Fruit fly (Drosophila melanogaster) whole organism, wandering third instar larva: ENCODE data around the gene elB.

Experiments used
- Abd-B ChIP-seq: fragments of >200 bp; optimal IDR thresholded peaks from 2 replicates; lab custom pipeline; 2017; ENCODE audit warnings: missing biosample characterization, missing genetic modification characterization
- CG9705 ChIP-seq: fragments of 200-800 bp; sonication (Bioruptor generic); optimal IDR thresholded peaks from 2 replicates; lab custom pipeline; 2018; ENCODE audit warnings: missing biosample characterization, mild to moderate bottlenecking, missing genetic modification characterization
- CrebA ChIP-seq: fragments of 200-800 bp; sonication (Bioruptor generic); optimal IDR thresholded peaks from 2 replicates; lab custom pipeline; 2016; ENCODE audit warnings: missing biosample characterization, mild to moderate bottlenecking, missing genetic modification characterization, borderline replicate concordance
- Dfd ChIP-seq: fragments of >200 bp; optimal IDR thresholded peaks from 2 replicates; lab custom pipeline; 2017; ENCODE audit warnings: missing biosample characterization, missing genetic modification characterization
- Dif ChIP-seq: fragments of 200-275, 200-300 bp; sonication (Bioruptor generic); optimal IDR thresholded peaks from 2 replicates; lab custom pipeline; 2018; ENCODE audit warnings: missing biosample characterization, missing genetic modification characterization; ENCODE audit not compliant: partially characterized antibody
- HLH106 ChIP-seq: fragments of 200-800 bp; optimal IDR thresholded peaks from 3 replicates; lab custom pipeline; 2019; ENCODE audit warnings: missing biosample characterization, mild to moderate bottlenecking, missing genetic modification characterization, moderate library complexity
- Hnf4 ChIP-seq: fragments of 200-800 bp; sonication (Bioruptor generic); optimal IDR thresholded peaks from 2 replicates; lab custom pipeline; 2016; ENCODE audit warnings: missing biosample characterization, mild to moderate bottlenecking, missing genetic modification characterization
- Hr78 ChIP-seq: fragments of >200 bp; optimal IDR thresholded peaks from 2 replicates; lab custom pipeline; 2017; ENCODE audit warnings: missing biosample characterization, missing genetic modification characterization
- Hr83 ChIP-seq: fragments of 200-300 bp; sonication (Bioruptor generic); optimal IDR thresholded peaks from 2 replicates; lab custom pipeline; 2016; ENCODE audit warnings: missing biosample characterization, mild to moderate bottlenecking, missing genetic modification characterization, moderate library complexity; ENCODE audit not compliant: poor library complexity, severe bottlenecking
- Mio ChIP-seq: sonication (Bioruptor generic); optimal IDR thresholded peaks from 2 replicates; lab custom pipeline; 2016; ENCODE audit warnings: missing biosample characterization, missing genetic modification characterization
- Myc ChIP-seq: fragments of >200 bp; optimal IDR thresholded peaks from 2 replicates; lab custom pipeline; 2017
- N ChIP-seq: fragments of >200 bp; optimal IDR thresholded peaks from 2 replicates; lab custom pipeline; 2018; ENCODE audit warnings: missing biosample characterization, missing external identifiers, missing genetic modification characterization
- OdsH ChIP-seq: fragments of 200-800 bp; sonication (Bioruptor generic); optimal IDR thresholded peaks from 2 replicates; lab custom pipeline; 2016; ENCODE audit warnings: missing biosample characterization, mild to moderate bottlenecking, missing genetic modification characterization
- Rel ChIP-seq, 2 experiments: fragments of 200-800 bp; sonication (Bioruptor generic) in 1 of 2; optimal IDR thresholded peaks; 2 replicates in 1 of 2; 3 replicates in 1 of 2; lab custom pipeline; 2016 to 2019; ENCODE audit warnings: mild to moderate bottlenecking in 2 of 2, missing biosample characterization in 2 of 2, missing genetic modification characterization in 2 of 2, moderate library complexity in 1 of 2
- Sp1 ChIP-seq: fragments of 200-800 bp; sonication (Bioruptor generic); optimal IDR thresholded peaks from 3 replicates; lab custom pipeline; 2019; ENCODE audit warnings: missing biosample characterization, mild to moderate bottlenecking, missing genetic modification characterization, moderate library complexity
- Vsx2 ChIP-seq: fragments of 200-300, 225-300 bp; sonication (Bioruptor generic); optimal IDR thresholded peaks from 2 replicates; lab custom pipeline; 2018; ENCODE audit warnings: missing biosample characterization, missing genetic modification characterization; ENCODE audit not compliant: partially characterized antibody
- br ChIP-seq: fragments of 200-800 bp; sonication (Bioruptor generic); optimal IDR thresholded peaks from 2 replicates; lab custom pipeline; 2016; ENCODE audit warnings: missing biosample characterization, missing genetic modification characterization
- brk ChIP-seq: fragments of 200-800 bp; sonication (Bioruptor generic); optimal IDR thresholded peaks from 2 replicates; lab custom pipeline; 2016; ENCODE audit warnings: missing biosample characterization, mild to moderate bottlenecking, missing genetic modification characterization
- dl ChIP-seq, 2 experiments: fragments of 175-275, 200-275 bp in 1 of 2; fragments of 200-275 bp in 1 of 2; sonication (Bioruptor generic); optimal IDR thresholded peaks; lab custom pipeline; 2018; ENCODE audit warnings: mild to moderate bottlenecking in 2 of 2, missing biosample characterization in 2 of 2, missing genetic modification characterization in 2 of 2, moderate library complexity in 2 of 2; ENCODE audit not compliant: partially characterized antibody in 2 of 2, insufficient read depth in 1 of 2
- dmrt93B ChIP-seq: fragments of 200-800 bp; sonication (Bioruptor generic); optimal IDR thresholded peaks from 2 replicates; lab custom pipeline; 2018; ENCODE audit warnings: missing biosample characterization, mild to moderate bottlenecking, missing genetic modification characterization
- dsf ChIP-seq: sonication (Bioruptor generic); optimal IDR thresholded peaks from 2 replicates; lab custom pipeline; 2016; ENCODE audit warnings: missing biosample characterization, missing genetic modification characterization, borderline replicate concordance
- ey ChIP-seq: fragments of 200-800 bp; sonication (Bioruptor generic); optimal IDR thresholded peaks from 2 replicates; lab custom pipeline; 2016; ENCODE audit warnings: missing biosample characterization, missing genetic modification characterization
- foxo ChIP-seq, 2 experiments: fragments of 200-800 bp; sonication (Bioruptor generic); optimal IDR thresholded peaks; 2 replicates in 1 of 2; 3 replicates in 1 of 2; lab custom pipeline; 2016 to 2017; ENCODE audit warnings: missing biosample characterization in 2 of 2, missing genetic modification characterization in 2 of 2
- fru ChIP-seq: fragments of 200-800 bp; sonication (Bioruptor generic); optimal IDR thresholded peaks from 3 replicates; lab custom pipeline; 2016; ENCODE audit warnings: missing biosample characterization, mild to moderate bottlenecking, missing genetic modification characterization
- h ChIP-seq: fragments of 200-800 bp; sonication (Bioruptor generic); optimal IDR thresholded peaks from 3 replicates; lab custom pipeline; 2016; ENCODE audit warnings: missing biosample characterization, mild to moderate bottlenecking, missing genetic modification characterization
- jim ChIP-seq: fragments of 175-275, 200-325 bp; sonication (Bioruptor generic); optimal IDR thresholded peaks from 2 replicates; lab custom pipeline; 2016; ENCODE audit warnings: missing biosample characterization, mild to moderate bottlenecking, missing genetic modification characterization
- lola ChIP-seq: fragments of >200 bp; optimal IDR thresholded peaks from 2 replicates; lab custom pipeline; 2017; ENCODE audit warnings: missing biosample characterization, missing genetic modification characterization
- pan ChIP-seq: fragments of >200 bp; optimal IDR thresholded peaks from 2 replicates; lab custom pipeline; 2017
- psq ChIP-seq: fragments of 200-800 bp; sonication (Bioruptor generic); optimal IDR thresholded peaks from 3 replicates; lab custom pipeline; 2017; ENCODE audit warnings: missing biosample characterization, mild to moderate bottlenecking, missing genetic modification characterization, moderate library complexity
- rgr ChIP-seq: fragments of 200-800 bp; sonication (Bioruptor generic); optimal IDR thresholded peaks from 3 replicates; lab custom pipeline; 2016; ENCODE audit warnings: missing biosample characterization, mild to moderate bottlenecking, missing genetic modification characterization
- sage ChIP-seq: fragments of 200-800 bp; sonication (Bioruptor generic); optimal IDR thresholded peaks from 2 replicates; lab custom pipeline; 2016; ENCODE audit warnings: missing biosample characterization, mild to moderate bottlenecking, missing genetic modification characterization
- sv ChIP-seq: fragments of 200-800 bp; sonication (Bioruptor generic); optimal IDR thresholded peaks from 3 replicates; lab custom pipeline; 2016; ENCODE audit warnings: missing biosample characterization, missing genetic modification characterization
- tai ChIP-seq: sonication (Bioruptor generic); optimal IDR thresholded peaks from 2 replicates; lab custom pipeline; 2016; ENCODE audit warnings: missing biosample characterization, missing genetic modification characterization
- usp ChIP-seq: fragments of >200 bp; optimal IDR thresholded peaks from 2 replicates; lab custom pipeline; 2017; ENCODE audit warnings: missing biosample characterization, missing genetic modification characterization
- woc ChIP-seq: sonication (Bioruptor generic); optimal IDR thresholded peaks from 2 replicates; lab custom pipeline; 2016; ENCODE audit warnings: missing biosample characterization, mild to moderate bottlenecking, missing genetic modification characterization

The elB gene

dm6 chr2L:14434475-14434874 lies 25.1 kb upstream of the elB start:
- TF ChIP-seq brk (GFP tag; lab: Kevin White, UChicago), result no peak
- no peak for TF ChIP-seq N (GFP tag; lab: Kevin White, UChicago)
- TF ChIP-seq lola, result no peak
- no peak for TF ChIP-seq woc (GFP tag; lab: Kevin White, UChicago)
- no peak for TF ChIP-seq br (GFP tag; lab: Kevin White, UChicago)
- no peak for TF ChIP-seq CrebA (GFP tag; lab: Kevin White, UChicago)
- TF ChIP-seq dsf (GFP tag; lab: Kevin White, UChicago), result no peak

- TF ChIP-seq dmrt93B (GFP tag; lab: Kevin White, UChicago), result no peak
- TF ChIP-seq CG9705 (GFP tag; lab: Kevin White, UChicago), result no peak
- no peak for TF ChIP-seq ey (GFP tag; lab: Kevin White, UChicago)
- TF ChIP-seq dl (GFP tag; optimal IDR thresholded peaks at IDR 0.05; lab: Kevin White, UChicago; ENCODE audit: insufficient read depth in 1 of 2, partially characterized antibody in 2 of 2), result no peak
- no peak for TF ChIP-seq Rel (GFP tag; optimal IDR thresholded peaks at IDR 0.05; lab: Kevin White, UChicago)
- no peak for TF ChIP-seq Rel (tag; optimal IDR thresholded peaks at IDR 0.05; lab: Kevin White, UChicago)
- no peak for TF ChIP-seq OdsH
- no peak for TF ChIP-seq Hr78 (GFP tag; lab: Kevin White, UChicago)
- no peak for TF ChIP-seq sage (GFP tag; lab: Kevin White, UChicago)
- no peak for TF ChIP-seq Sp1 (GFP tag; lab: Kevin White, UChicago)
- TF ChIP-seq N (GFP tag; lab: Kevin White, UChicago), result no peak
- no peak for TF ChIP-seq psq (GFP tag; lab: Kevin White, UChicago)
- TF ChIP-seq h (GFP tag; lab: Kevin White, UChicago), result no peak
- peak; percentile 30 for TF ChIP-seq Hr83 (GFP tag; lab: Kevin White, UChicago)
- no peak for TF ChIP-seq Myc (lab: Kevin White, UChicago)
- TF ChIP-seq Vsx2 (GFP tag; lab: Kevin White, UChicago), result no peak
- TF ChIP-seq woc (GFP tag; lab: Kevin White, UChicago), result no peak
- TF ChIP-seq br (GFP tag; lab: Kevin White, UChicago), result no peak
- no peak for TF ChIP-seq Hnf4 (GFP tag; lab: Kevin White, UChicago)
- no peak for TF ChIP-seq fru
- TF ChIP-seq pan (lab: Kevin White, UChicago), result no peak
- TF ChIP-seq jim (GFP tag; lab: Kevin White, UChicago), result no peak
- TF ChIP-seq Abd-B, result no peak
- TF ChIP-seq dsf (GFP tag; lab: Kevin White, UChicago), result no peak
- peak; percentile 55 for TF ChIP-seq tai
- peak in 1 of 2 experiments; percentile 14 for TF ChIP-seq foxo (GFP tag; optimal IDR thresholded peaks at IDR 0.05; lab: Kevin White, UChicago)
- no peak for TF ChIP-seq usp (GFP tag; lab: Kevin White, UChicago)
- no peak for TF ChIP-seq sv (GFP tag; lab: Kevin White, UChicago)
- TF ChIP-seq rgr, result peak; percentile 20
These were observed 23.3 kb upstream of the elB start for dm6 chr2L:14432410-14433340.

dm6 chr2L:14431421-14431820 lies 22.1 kb upstream of the elB start:
- no peak for TF ChIP-seq Mio
- TF ChIP-seq usp (GFP tag; lab: Kevin White, UChicago), result no peak
- no peak for TF ChIP-seq CG9705 (GFP tag; lab: Kevin White, UChicago)
- no peak for TF ChIP-seq rgr
- no peak for TF ChIP-seq sage (GFP tag; lab: Kevin White, UChicago)
- no peak for TF ChIP-seq Hr83 (GFP tag; lab: Kevin White, UChicago)
- TF ChIP-seq Dfd (GFP tag; lab: Kevin White, UChicago), result no peak
- no peak for TF ChIP-seq dmrt93B (GFP tag; lab: Kevin White, UChicago)
- no peak for TF ChIP-seq Vsx2 (GFP tag; lab: Kevin White, UChicago)
- TF ChIP-seq brk (GFP tag; lab: Kevin White, UChicago), result no peak
- no peak for TF ChIP-seq h (GFP tag; lab: Kevin White, UChicago)
- no peak for TF ChIP-seq Dif (GFP tag; lab: Kevin White, UChicago)
- no peak for TF ChIP-seq OdsH
- TF ChIP-seq Abd-B, result no peak
- no peak for TF ChIP-seq HLH106 (tag; lab: Kevin White, UChicago)
- TF ChIP-seq foxo (GFP tag; optimal IDR thresholded peaks at IDR 0.05; lab: Kevin White, UChicago), result no peak
- TF ChIP-seq lola, result no peak
- no peak for TF ChIP-seq psq (GFP tag; lab: Kevin White, UChicago)
- TF ChIP-seq jim (GFP tag; lab: Kevin White, UChicago), result no peak
